Fruit fly (Drosophila melanogaster) whole organism, embryonic: ENCODE measurements around the gene pps.

Experiments used
- Abd-B ChIP-seq: fragments of 200-800 bp; sonication (Bioruptor generic); optimal IDR thresholded peaks from 2 replicates; lab custom pipeline; 2018; ENCODE audit warnings: missing biosample characterization, mild to moderate bottlenecking, missing genetic modification characterization, moderate library complexity
- Bdp1 ChIP-seq: fragments of 200-800 bp; sonication (Bioruptor generic); optimal IDR thresholded peaks from 3 replicates; lab custom pipeline; 2016; ENCODE audit warnings: missing biosample characterization, missing genetic modification characterization
- CG10209 ChIP-seq: fragments of 200-800 bp; sonication (Bioruptor generic); optimal IDR thresholded peaks from 3 replicates; lab custom pipeline; 2017; ENCODE audit warnings: missing biosample characterization, mild to moderate bottlenecking, missing genetic modification characterization, missing genetic modification reagents
- CG10321 ChIP-seq: fragments of 200-800 bp; sonication (Bioruptor generic); IDR thresholded peaks from 2 replicates; pipeline ENCODE4 v1.3.6; 2022; ENCODE audit warnings: missing biosample characterization, missing genetic modification characterization
- CG12104 ChIP-seq: fragments of 200-800 bp; sonication (Bioruptor generic); optimal IDR thresholded peaks from 3 replicates; lab custom pipeline; 2016; ENCODE audit warnings: missing biosample characterization, missing genetic modification characterization
- CG12659 ChIP-seq: fragments of 200-800 bp; sonication (Bioruptor generic); optimal IDR thresholded peaks from 3 replicates; lab custom pipeline; 2017; ENCODE audit warnings: mild to moderate bottlenecking, missing biosample characterization, missing genetic modification reagents, missing genetic modification characterization
- CG1603 ChIP-seq: fragments of 200-800 bp; sonication (Bioruptor generic); optimal IDR thresholded peaks from 2 replicates; lab custom pipeline; 2019; ENCODE audit warnings: missing biosample characterization, mild to moderate bottlenecking, missing genetic modification characterization, moderate library complexity
- CG18262 ChIP-seq: fragments of 200-800 bp; optimal IDR thresholded peaks from 3 replicates; lab custom pipeline; 2019; ENCODE audit warnings: missing biosample characterization, mild to moderate bottlenecking, missing genetic modification characterization, moderate library complexity
- CG18764 ChIP-seq: fragments of 200-800 bp; sonication (Bioruptor generic); optimal IDR thresholded peaks from 3 replicates; lab custom pipeline; 2016; ENCODE audit warnings: missing biosample characterization, missing genetic modification characterization
- CG3995 ChIP-seq: fragments of 200-800 bp; sonication (Bioruptor generic); optimal IDR thresholded peaks from 3 replicates; lab custom pipeline; 2016; ENCODE audit warnings: missing biosample characterization, missing genetic modification characterization
- CG4404 ChIP-seq: fragments of 200-800 bp; sonication (Bioruptor generic); IDR thresholded peaks from 2 replicates; pipeline ENCODE4 v1.3.6; 2022; ENCODE audit warnings: missing biosample characterization, missing genetic modification characterization
- CG6272 ChIP-seq: fragments of 200-800 bp; sonication (Bioruptor generic); IDR thresholded peaks from 2 replicates; pipeline ENCODE4 v1.3.6; 2022; ENCODE audit warnings: missing biosample characterization, missing genetic modification characterization
- CG6654 ChIP-seq: fragments of 200-800 bp; sonication (Bioruptor generic); optimal IDR thresholded peaks from 2 replicates; lab custom pipeline; 2017; ENCODE audit warnings: missing biosample characterization, mild to moderate bottlenecking, missing genetic modification characterization
- CG6813 ChIP-seq: fragments of 200-800 bp; sonication (Bioruptor generic); optimal IDR thresholded peaks from 2 replicates; lab custom pipeline; 2017; ENCODE audit warnings: missing biosample characterization, missing genetic modification characterization, mild to moderate bottlenecking, moderate library complexity, missing genetic modification reagents
- CG7372 ChIP-seq: fragments of 200-800 bp; sonication (Bioruptor generic); IDR thresholded peaks from 2 replicates; pipeline ENCODE4 v1.3.6; 2022; ENCODE audit warnings: missing biosample characterization, missing genetic modification characterization
- CG8478 ChIP-seq: fragments of >200 bp; optimal IDR thresholded peaks from 2 replicates; lab custom pipeline; 2018
- CG8944 ChIP-seq: fragments of 200-800 bp; sonication (Bioruptor generic); optimal IDR thresholded peaks from 3 replicates; lab custom pipeline; 2016; ENCODE audit warnings: missing biosample characterization, missing genetic modification characterization
- CG9932 ChIP-seq: fragments of 200-800 bp; sonication (Bioruptor generic); IDR thresholded peaks from 2 replicates; pipeline ENCODE4 v1.3.6; 2022; ENCODE audit warnings: missing biosample characterization, missing genetic modification characterization
- Chrac-16 ChIP-seq: fragments of 200-800 bp; sonication (Bioruptor generic); optimal IDR thresholded peaks from 3 replicates; lab custom pipeline; 2016; ENCODE audit warnings: missing biosample characterization, missing genetic modification characterization
- Elba2 ChIP-seq: fragments of 200-800 bp; sonication (Bioruptor generic); optimal IDR thresholded peaks from 3 replicates; lab custom pipeline; 2016; ENCODE audit warnings: missing biosample characterization, missing genetic modification characterization
- Fer1 ChIP-seq: fragments of 200-800 bp; sonication (Bioruptor generic); optimal IDR thresholded peaks from 2 replicates; lab custom pipeline; 2017; ENCODE audit warnings: missing biosample characterization, mild to moderate bottlenecking, missing genetic modification characterization
- Mad ChIP-seq: fragments of 200-800 bp; sonication (Bioruptor generic); optimal IDR thresholded peaks from 2 replicates; lab custom pipeline; 2016; ENCODE audit warnings: missing biosample characterization, missing genetic modification characterization
- Med ChIP-seq: fragments of 200-800 bp; sonication (Bioruptor generic); peaks from one replicate; lab custom pipeline; 2016; ENCODE audit warnings: missing biosample characterization, missing genetic modification characterization, mild to moderate bottlenecking, inconsistent platforms, moderate library complexity
- Meics ChIP-seq: fragments of 200-800 bp; sonication (Bioruptor generic); optimal IDR thresholded peaks from 2 replicates; lab custom pipeline; 2017; ENCODE audit warnings: missing biosample characterization, mild to moderate bottlenecking, missing genetic modification characterization
- Myb ChIP-seq: fragments of 200-800 bp; sonication (Bioruptor generic); optimal IDR thresholded peaks from 2 replicates; lab custom pipeline; 2016; ENCODE audit warnings: missing biosample characterization, missing genetic modification characterization
- Nf-YB ChIP-seq: fragments of 200-800 bp; sonication (Bioruptor generic); optimal IDR thresholded peaks from 3 replicates; lab custom pipeline; 2019; ENCODE audit warnings: missing biosample characterization, mild to moderate bottlenecking, missing genetic modification characterization, moderate library complexity
- Opbp ChIP-seq: fragments of 200-800 bp; sonication (Bioruptor generic); IDR thresholded peaks from 3 replicates; pipeline ENCODE4 v1.3.6; 2022; ENCODE audit warnings: missing biosample characterization, missing genetic modification characterization; ENCODE audit not compliant: partially characterized antibody
- Sox100B ChIP-seq: fragments of 200-800 bp; sonication (Bioruptor generic); optimal IDR thresholded peaks from 3 replicates; lab custom pipeline; 2018; ENCODE audit warnings: missing biosample characterization, mild to moderate bottlenecking, missing genetic modification characterization
- Ssrp ChIP-seq: fragments of 200-800 bp; sonication (Bioruptor generic); optimal IDR thresholded peaks from 2 replicates; lab custom pipeline; 2018; ENCODE audit warnings: missing biosample characterization, mild to moderate bottlenecking, missing genetic modification characterization, moderate library complexity
- Usf ChIP-seq: fragments of 200-800 bp; sonication (Bioruptor generic); optimal IDR thresholded peaks from 2 replicates; lab custom pipeline; 2017; ENCODE audit warnings: missing genotype, missing biosample characterization, missing genetic modification characterization
- Vsx1 ChIP-seq: fragments of 200-800 bp; sonication (Bioruptor generic); optimal IDR thresholded peaks from 2 replicates; lab custom pipeline; 2017; ENCODE audit warnings: missing biosample characterization, mild to moderate bottlenecking, missing genetic modification characterization, missing genetic modification reagents
- ap ChIP-seq: fragments of 200-800 bp; sonication (Bioruptor generic); IDR thresholded peaks from 2 replicates; pipeline ENCODE4 v1.3.6; 2022; ENCODE audit warnings: missing biosample characterization, missing genetic modification characterization
- ash1 ChIP-seq: fragments of 200-800 bp; sonication (Bioruptor generic); optimal IDR thresholded peaks from 2 replicates; lab custom pipeline; 2018; ENCODE audit warnings: missing biosample characterization, mild to moderate bottlenecking, missing genetic modification characterization
- bcd ChIP-seq: fragments of 200-800 bp; sonication (Bioruptor generic); optimal IDR thresholded peaks from 2 replicates; lab custom pipeline; 2017; ENCODE audit warnings: missing biosample characterization, mild to moderate bottlenecking, missing genetic modification characterization
- cas ChIP-seq: fragments of 200-800 bp; sonication (Bioruptor generic); IDR thresholded peaks from 2 replicates; pipeline ENCODE4 v1.3.6; 2022; ENCODE audit warnings: missing biosample characterization, missing genetic modification characterization
- cwo ChIP-seq: fragments of 200-800 bp; sonication (Bioruptor generic); optimal IDR thresholded peaks from 3 replicates; lab custom pipeline; 2017; ENCODE audit warnings: missing biosample characterization, missing genetic modification characterization, mild to moderate bottlenecking, moderate library complexity, missing genetic modification reagents
- dm ChIP-seq: fragments of 200-800 bp; sonication (Bioruptor generic); optimal IDR thresholded peaks from 3 replicates; lab custom pipeline; 2016; ENCODE audit warnings: missing biosample characterization, missing genetic modification characterization
- gfzf ChIP-seq: fragments of 200-800 bp; sonication (Bioruptor generic); optimal IDR thresholded peaks from 2 replicates; lab custom pipeline; 2016; ENCODE audit warnings: missing biosample characterization, mild to moderate bottlenecking, missing genetic modification characterization, moderate library complexity
- grau ChIP-seq: fragments of 200-800 bp; optimal IDR thresholded peaks from 3 replicates; lab custom pipeline; 2019; ENCODE audit warnings: missing biosample characterization, mild to moderate bottlenecking, missing genetic modification characterization, moderate library complexity
- ham ChIP-seq: fragments of 200-800 bp; sonication (Bioruptor generic); IDR thresholded peaks from 2 replicates; pipeline ENCODE4 v1.3.6; 2022; ENCODE audit warnings: missing biosample characterization, missing genetic modification characterization
- hkb ChIP-seq, 2 experiments: fragments of 200-800 bp in 1 of 2; fragments of >200 bp in 1 of 2; sonication (Bioruptor generic) in 1 of 2; IDR thresholded peaks in 1 of 2; optimal IDR thresholded peaks in 1 of 2; 2 replicates each; pipeline versions ENCODE4 v1.3.6 to Lab custom; 2017 to 2022; ENCODE audit warnings: missing biosample characterization in 1 of 2, missing genetic modification characterization in 1 of 2
- inv ChIP-seq: fragments of 200-800 bp; sonication (Bioruptor generic); IDR thresholded peaks from 2 replicates; pipeline ENCODE4 v1.3.6; 2022; ENCODE audit warnings: missing biosample characterization, missing genetic modification characterization; ENCODE audit not compliant: partially characterized antibody
- nerfin-2 ChIP-seq: fragments of 200-800 bp; sonication (Bioruptor generic); IDR thresholded peaks from 2 replicates; pipeline ENCODE4 v1.3.6; 2022; ENCODE audit warnings: missing biosample characterization, missing genetic modification characterization; ENCODE audit not compliant: partially characterized antibody
- pb ChIP-seq: fragments of 200-800 bp; sonication (Bioruptor generic); optimal IDR thresholded peaks from 3 replicates; lab custom pipeline; 2016; ENCODE audit warnings: missing biosample characterization, missing genetic modification characterization
- run ChIP-seq: fragments of 200-800 bp; sonication (Bioruptor generic); optimal IDR thresholded peaks from 3 replicates; lab custom pipeline; 2018; ENCODE audit warnings: missing biosample characterization, mild to moderate bottlenecking, missing genetic modification characterization
- sisA ChIP-seq: fragments of 200-800 bp; sonication (Bioruptor generic); IDR thresholded peaks from 2 replicates; pipeline ENCODE4 v1.3.6; 2022; ENCODE audit warnings: missing biosample characterization, missing genetic modification characterization
- sr ChIP-seq: fragments of 200-800 bp; sonication (Bioruptor generic); IDR thresholded peaks from 3 replicates; pipeline ENCODE4 v1.3.6; 2022; ENCODE audit warnings: missing biosample characterization, missing genetic modification characterization
- unc-4 ChIP-seq: fragments of 200-800 bp; sonication (Bioruptor generic); IDR thresholded peaks from 2 replicates; pipeline ENCODE4 v1.3.6; 2022; ENCODE audit warnings: missing biosample characterization, missing genetic modification characterization; ENCODE audit not compliant: partially characterized antibody
- unpg ChIP-seq: fragments of 200-800 bp; sonication (Bioruptor generic); optimal IDR thresholded peaks from 3 replicates; lab custom pipeline; 2018; ENCODE audit warnings: missing biosample characterization, mild to moderate bottlenecking, missing genetic modification characterization, moderate library complexity
- z ChIP-seq: fragments of 200-800 bp; sonication (Bioruptor generic); IDR thresholded peaks from 3 replicates; pipeline ENCODE4 v1.3.6; 2022; ENCODE audit warnings: missing biosample characterization, missing genetic modification characterization

The pps gene

DNA sequence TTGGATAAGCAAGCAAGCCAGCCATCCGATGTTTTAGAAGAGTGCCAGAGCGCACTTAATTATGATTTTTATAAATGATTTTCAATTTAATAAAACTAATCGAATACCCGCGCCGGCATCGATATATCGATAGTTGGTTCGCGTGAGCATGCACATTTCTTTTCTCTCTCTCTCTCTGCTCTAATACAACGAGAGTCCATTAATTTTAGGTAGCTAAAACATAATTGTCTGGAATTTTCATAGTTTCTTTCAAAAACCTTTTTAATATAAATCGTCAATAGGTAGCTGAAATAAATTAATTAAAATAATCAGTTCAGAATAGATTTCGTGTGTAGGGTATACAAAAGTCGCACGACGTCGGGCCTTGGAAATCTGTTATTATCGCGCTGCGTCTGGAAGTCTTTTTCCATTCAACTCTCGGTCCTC is 35.3 kb downstream of the pps start, which contains the start of gene CG18549 (continued):
- TF ChIP-seq sisA, result peak; percentile 100
- peak; percentile 90 for TF ChIP-seq z (GFP tag; lab: Robert Waterston, UW)
- TF ChIP-seq CG9932 (GFP tag; lab: Robert Waterston, UW), result peak; percentile 99
- peak; percentile 99 for TF ChIP-seq grau
- TF ChIP-seq CG8944 (GFP tag; lab: Kevin White, UChicago), result peak; percentile 99
- peak; percentile 100 for TF ChIP-seq unpg
- peak; percentile 100 for TF ChIP-seq Med (GFP tag; lab: Kevin White, UChicago)
- peak; percentile 100 for TF ChIP-seq Meics (GFP tag; lab: Kevin White, UChicago)
- TF ChIP-seq CG12104 (GFP tag; lab: Kevin White, UChicago), result peak; percentile 100
- peak; percentile 96 for TF ChIP-seq Bdp1 (GFP tag; lab: Kevin White, UChicago)
- TF ChIP-seq CG6272 (GFP tag; lab: Robert Waterston, UW), result peak; percentile 99
- TF ChIP-seq Fer1 (GFP tag; lab: Kevin White, UChicago), result peak; percentile 100
- TF ChIP-seq Myb, result peak; percentile 92
- TF ChIP-seq ash1 (GFP tag; lab: Kevin White, UChicago), result peak; percentile 98
- peak; percentile 97 for TF ChIP-seq CG1603 (tag; lab: Kevin White, UChicago)
- peak; percentile 94 for TF ChIP-seq CG6654 (GFP tag; lab: Kevin White, UChicago)
- TF ChIP-seq Usf (GFP tag; lab: Kevin White, UChicago), result peak; percentile 98
- peak; percentile 99 for TF ChIP-seq CG18764 (GFP tag; lab: Kevin White, UChicago)
- TF ChIP-seq sr (GFP tag; lab: Robert Waterston, UW), result peak; percentile 99; the same call in 2 of the 3 replicates
- peak; percentile 81 for TF ChIP-seq unc-4 (GFP tag; lab: Robert Waterston, UW)
- peak; percentile 100 for TF ChIP-seq Sox100B
- TF ChIP-seq Vsx1 (GFP tag; lab: Kevin White, UChicago), result peak; percentile 99
- peak; percentile 98 for TF ChIP-seq dm
- TF ChIP-seq Nf-YB (GFP tag; lab: Kevin White, UChicago), result peak; percentile 93
- TF ChIP-seq Mad (GFP tag; lab: Kevin White, UChicago), result peak; percentile 99
- peak; percentile 100 for TF ChIP-seq CG7372 (GFP tag; lab: Robert Waterston, UW)
- TF ChIP-seq CG18262 (tag; lab: Kevin White, UChicago), result peak; percentile 100
- TF ChIP-seq CG10209, result peak; percentile 100
- peak; percentile 100 for TF ChIP-seq Ssrp (tag; lab: Kevin White, UChicago)
- TF ChIP-seq bcd (GFP tag; lab: Kevin White, UChicago), result peak; percentile 100
- peak; percentile 98 for TF ChIP-seq ham (GFP tag; lab: Robert Waterston, UW)
- no peak for TF ChIP-seq hkb (optimal IDR thresholded peaks at IDR 0.05; lab: Kevin White, UChicago)
- TF ChIP-seq hkb (GFP tag; IDR thresholded peaks at IDR 0.05; lab: Robert Waterston, UW), result peak; percentile 100
- TF ChIP-seq cas, result peak; percentile 99
- peak; percentile 100 for TF ChIP-seq Abd-B
- TF ChIP-seq CG3995 (GFP tag; lab: Kevin White, UChicago), result peak; percentile 87
- TF ChIP-seq pb (GFP tag; lab: Kevin White, UChicago), result peak; percentile 98
- TF ChIP-seq CG8478 (lab: Kevin White, UChicago), result no peak
- peak; percentile 91 for TF ChIP-seq CG10321 (GFP tag; lab: Robert Waterston, UW)
- TF ChIP-seq CG4404 (GFP tag; lab: Robert Waterston, UW), result peak; percentile 99
- peak; percentile 64; the same call in 1 of the 2 replicates for TF ChIP-seq nerfin-2 (GFP tag; lab: Robert Waterston, UW)
- peak; percentile 44 for TF ChIP-seq gfzf (GFP tag; lab: Kevin White, UChicago)
- TF ChIP-seq run (tag; lab: Kevin White, UChicago), result peak; percentile 100
- TF ChIP-seq CG6813 (GFP tag; lab: Kevin White, UChicago), result peak; percentile 99
- TF ChIP-seq Elba2 (GFP tag; lab: Kevin White, UChicago), result peak; percentile 76
- peak; percentile 99 for TF ChIP-seq cwo (GFP tag; lab: Kevin White, UChicago)
- peak; percentile 100 for TF ChIP-seq CG12659
- TF ChIP-seq ap (GFP tag; lab: Robert Waterston, UW), result peak; percentile 100
- peak; percentile 68 for TF ChIP-seq inv (GFP tag; lab: Robert Waterston, UW)
- TF ChIP-seq Opbp, result peak; percentile 82
- peak; percentile 100 for TF ChIP-seq Chrac-16 (GFP tag; lab: Kevin White, UChicago)
